Worm (Caenorhabditis elegans): ENCODE data around the gene uda-1.

uda-1 gene

DNA sequence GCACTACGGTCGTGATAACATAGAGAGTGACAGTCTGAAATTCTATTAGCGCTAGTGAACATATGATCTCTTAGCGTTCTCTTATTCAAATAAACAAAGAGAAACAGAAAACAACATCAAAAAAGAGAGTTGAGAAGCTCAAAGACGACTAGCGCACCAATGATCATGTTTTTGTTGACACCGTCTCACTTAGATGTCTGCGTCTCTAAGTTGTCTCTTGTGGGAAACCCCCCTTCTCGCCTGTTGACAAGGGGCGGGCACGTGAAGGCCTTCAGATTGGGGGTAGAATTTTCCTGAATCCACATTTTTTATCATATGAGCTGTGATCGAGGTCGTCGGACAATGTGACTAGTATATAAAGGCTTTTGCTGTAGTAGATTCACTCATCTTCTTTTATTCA lies 15.4 kb downstream of the uda-1 start:
- TF ChIP-seq lin-13 (tag; optimal IDR thresholded peaks at IDR 0.05) (no peak), unc-62 (GFP tag; optimal IDR thresholded peaks at IDR 0.05) (no peak), flh-1 (GFP tag; optimal IDR thresholded peaks at IDR 0.05) (no peak)

ce11 chrV:10023062-10023536 lies 18.5 kb downstream of the uda-1 start:
- TF ChIP-seq lsy-2 (tag; optimal IDR thresholded peaks at IDR 0.05) (no peak), snpc-4 (tag; optimal IDR thresholded peaks at IDR 0.05) (no peak)

DNA sequence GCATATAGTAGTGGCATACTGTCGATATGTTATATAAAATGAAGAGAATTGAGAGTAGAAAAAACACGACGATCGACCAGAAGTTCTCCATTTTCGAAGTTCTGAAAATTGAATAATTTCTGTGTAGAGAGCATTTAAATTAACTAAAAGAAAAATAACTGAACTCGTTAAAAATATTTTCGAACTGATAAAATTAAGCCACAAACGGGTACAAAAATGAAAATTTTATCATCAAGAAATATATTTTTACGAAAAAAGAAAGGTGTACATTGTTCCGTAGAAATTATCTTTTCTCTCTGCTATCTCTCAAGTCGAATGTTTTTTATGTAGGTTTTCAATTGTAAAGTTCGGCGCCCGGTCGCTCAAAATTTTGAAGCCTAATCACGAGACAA lies 26.4 kb downstream of the uda-1 start, which contains the start of gene acl-2:
acl-2 (minus strand) TSS at position 101 of the 392 bp plus-strand sequence.
- TF ChIP-seq ztf-11 (tag; optimal IDR thresholded peaks at IDR 0.05), result no peak
- no peak for TF ChIP-seq sptf-1 (tag; optimal IDR thresholded peaks at IDR 0.05)
- TF ChIP-seq ceh-83 (GFP tag; optimal IDR thresholded peaks at IDR 0.05), result no peak
- TF ChIP-seq flh-1 (GFP tag; optimal IDR thresholded peaks at IDR 0.05), result no peak

- peak; percentile 4 for TF ChIP-seq ceh-43 (GFP tag; optimal IDR thresholded peaks at IDR 0.05)
- no peak for TF ChIP-seq ceh-83 (GFP tag; optimal IDR thresholded peaks at IDR 0.05)
- TF ChIP-seq cnd-1 (tag; optimal IDR thresholded peaks at IDR 0.05), result no peak
- TF ChIP-seq nhr-237 (tag; optimal IDR thresholded peaks at IDR 0.05), result peak; percentile 32
- TF ChIP-seq lin-32 (GFP tag; optimal IDR thresholded peaks at IDR 0.05), result no peak
- peak; percentile 3 for TF ChIP-seq lsy-2 (tag; optimal IDR thresholded peaks at IDR 0.05)
- peak; percentile 23 for TF ChIP-seq ces-1 (GFP tag; optimal IDR thresholded peaks at IDR 0.05)
These were observed 27.0 kb downstream of the uda-1 start for ce11 chrV:10031384-10032171.

- peak; percentile 30 for TF ChIP-seq ceh-43 (GFP tag; optimal IDR thresholded peaks at IDR 0.05)
- TF ChIP-seq nhr-237 (tag; optimal IDR thresholded peaks at IDR 0.05), result no peak
- peak; percentile 94 for TF ChIP-seq blmp-1 (tag; optimal IDR thresholded peaks at IDR 0.05)
- no peak for TF ChIP-seq ham-2 (GFP tag; optimal IDR thresholded peaks at IDR 0.05)
- TF ChIP-seq flh-1 (GFP tag; optimal IDR thresholded peaks at IDR 0.05), result no peak
- peak; percentile 79 for TF ChIP-seq ces-1 (GFP tag; optimal IDR thresholded peaks at IDR 0.05)
- no peak for TF ChIP-seq pha-4 (tag; optimal IDR thresholded peaks at IDR 0.05)
- no peak for TF ChIP-seq nhr-2 (tag; optimal IDR thresholded peaks at IDR 0.05)
- TF ChIP-seq ceh-39 (tag; optimal IDR thresholded peaks at IDR 0.05), result no peak
- no peak for TF ChIP-seq M03D4.4 (tag; optimal IDR thresholded peaks at IDR 0.05)
These were observed 31.0 kb downstream of the uda-1 start for ce11 chrV:10035586-10035985.

DNA sequence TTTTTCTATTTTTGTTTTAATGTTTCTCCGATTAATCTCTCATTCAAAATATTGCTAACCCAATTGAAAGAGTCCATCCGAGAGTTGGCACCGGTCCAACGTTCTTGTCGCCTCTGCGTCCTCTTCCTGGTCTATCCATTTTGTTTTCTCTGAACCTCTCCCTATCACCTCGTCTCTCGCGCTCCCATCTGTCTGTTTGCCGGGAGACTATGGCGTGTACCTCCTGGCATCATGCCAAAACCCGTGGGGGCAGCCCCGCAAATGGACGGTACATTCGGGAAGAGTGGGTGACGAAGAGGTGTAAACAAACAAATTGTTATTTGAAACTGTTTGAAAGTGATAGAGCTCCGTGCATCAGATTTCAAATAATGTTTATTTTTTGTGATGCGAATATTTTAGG lies 31.7 kb downstream of the uda-1 start, which contains the start of gene T06E8.2:
T06E8.2 (minus strand) TSS at position 139 of the 400 bp plus-strand sequence.
- no peak for TF ChIP-seq lin-13 (tag; optimal IDR thresholded peaks at IDR 0.05)
- no peak for TF ChIP-seq ceh-39 (tag; optimal IDR thresholded peaks at IDR 0.05)
- peak; percentile 7 for TF ChIP-seq ham-2 (GFP tag; optimal IDR thresholded peaks at IDR 0.05)
- TF ChIP-seq ces-1 (GFP tag; optimal IDR thresholded peaks at IDR 0.05), result peak; percentile 22
- TF ChIP-seq lin-32 (GFP tag; optimal IDR thresholded peaks at IDR 0.05), result peak; percentile 71
- TF ChIP-seq elt-1 (tag; optimal IDR thresholded peaks at IDR 0.05; ENCODE audit: borderline replicate concordance, insufficient read depth), result no peak
- no peak for TF ChIP-seq nhr-28 (tag; optimal IDR thresholded peaks at IDR 0.05)
- TF ChIP-seq flh-1 (GFP tag; optimal IDR thresholded peaks at IDR 0.05), result no peak
- no peak for TF ChIP-seq nhr-2 (tag; optimal IDR thresholded peaks at IDR 0.05)
- no peak for TF ChIP-seq nhr-12 (tag; optimal IDR thresholded peaks at IDR 0.05)
- TF ChIP-seq cnd-1 (tag; optimal IDR thresholded peaks at IDR 0.05), result peak; percentile 82
- TF ChIP-seq unc-120 (tag; optimal IDR thresholded peaks at IDR 0.05; ENCODE audit: poor library complexity, severe bottlenecking), result peak; percentile 56
- no peak for TF ChIP-seq pha-4 (tag; optimal IDR thresholded peaks at IDR 0.05)
- TF ChIP-seq ceh-83 (GFP tag; optimal IDR thresholded peaks at IDR 0.05), result peak; percentile 5
- TF ChIP-seq unc-62 (GFP tag; optimal IDR thresholded peaks at IDR 0.05), result no peak
- TF ChIP-seq nhr-237 (tag; optimal IDR thresholded peaks at IDR 0.05), result no peak
- TF ChIP-seq ceh-43 (GFP tag; optimal IDR thresholded peaks at IDR 0.05), result no peak
- TF ChIP-seq tbx-8 (GFP tag; optimal IDR thresholded peaks at IDR 0.05), result no peak
- no peak for TF ChIP-seq sptf-1 (tag; optimal IDR thresholded peaks at IDR 0.05)
- TF ChIP-seq nhr-76 (tag; optimal IDR thresholded peaks at IDR 0.05), result no peak

DNA sequence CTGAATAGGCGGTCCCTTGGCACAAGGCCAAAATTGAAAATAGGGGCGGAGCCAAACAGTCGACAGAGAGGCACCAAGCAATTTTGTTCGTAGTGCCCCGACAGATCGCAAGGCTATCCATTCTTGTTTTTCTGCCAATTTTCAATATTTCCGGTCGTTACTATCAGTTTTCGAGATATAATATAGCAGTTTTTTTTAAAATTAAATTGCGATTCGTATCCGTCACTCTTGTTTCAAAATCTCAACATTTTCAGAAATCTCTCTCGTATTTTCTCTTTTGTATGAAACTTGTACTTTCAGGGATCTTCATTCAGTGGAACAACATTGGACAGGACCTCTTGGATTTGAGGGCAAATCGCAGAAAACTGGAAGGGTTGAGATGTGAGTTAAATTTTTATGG lies 32.5 kb downstream of the uda-1 start, which contains the start of gene F57A8.1:
F57A8.1 (plus strand) TSS at position 301 of the 400 bp plus-strand sequence.
- TF ChIP-seq bed-3 (GFP tag; optimal IDR thresholded peaks at IDR 0.05) (no peak), ceh-39 (tag; optimal IDR thresholded peaks at IDR 0.05) (no peak), nhr-28 (tag; optimal IDR thresholded peaks at IDR 0.05) (no peak), drap-1 (GFP tag; optimal IDR thresholded peaks at IDR 0.05) (no peak), ham-2 (GFP tag; optimal IDR thresholded peaks at IDR 0.05) (no peak), hlh-1 (tag; optimal IDR thresholded peaks at IDR 0.05) (no peak), blmp-1 (tag; optimal IDR thresholded peaks at IDR 0.05) (no peak), flh-1 (GFP tag; optimal IDR thresholded peaks at IDR 0.05) (no peak), ceh-43 (GFP tag; optimal IDR thresholded peaks at IDR 0.05) (no peak), nhr-2 (tag; optimal IDR thresholded peaks at IDR 0.05) (no peak)

Measured in whole organism, mixed stage, embryonic.